Fruit fly (Drosophila melanogaster): Measurements from ENCODE around the gene CG16865.

The CG16865 gene

dm6 chr2L:13811323-13811722 lies at the start of gene CG16865, which contains the start of gene Adat1:
TSS of gene CG16865 (plus strand) at chr2L:13811522.
TSS of gene Adat1 (minus strand) at chr2L:13811474.
- TF ChIP-seq pad (GFP tag; optimal IDR thresholded peaks at IDR 0.05) (no peak), cic (GFP tag; optimal IDR thresholded peaks at IDR 0.05) (peak; percentile 22), Mnt (GFP tag; optimal IDR thresholded peaks at IDR 0.05) (peak; percentile 23), CG33017 (tag; optimal IDR thresholded peaks at IDR 0.05) (no peak), CG7101 (tag; optimal IDR thresholded peaks at IDR 0.05) (no peak), CG7045 (GFP tag; optimal IDR thresholded peaks at IDR 0.05) (no peak), CG1620 (GFP tag; optimal IDR thresholded peaks at IDR 0.05) (no peak), Clk (GFP tag; optimal IDR thresholded peaks at IDR 0.05) (no peak), bab1 (GFP tag; optimal IDR thresholded peaks at IDR 0.05) (peak; percentile 13), tj (GFP tag; optimal IDR thresholded peaks at IDR 0.05) (no peak), CG5204 (GFP tag; optimal IDR thresholded peaks at IDR 0.05) (no peak), CG11617 (GFP tag; optimal IDR thresholded peaks at IDR 0.05) (no peak), toe (GFP tag; optimal IDR thresholded peaks at IDR 0.05) (no peak)

- TF ChIP-seq pad (GFP tag; optimal IDR thresholded peaks at IDR 0.05): no peak
- TF ChIP-seq ovo (GFP tag; optimal IDR thresholded peaks at IDR 0.05): no peak
- no peak for TF ChIP-seq Mnt (GFP tag; optimal IDR thresholded peaks at IDR 0.05)
- no peak for TF ChIP-seq Crg-1 (GFP tag; optimal IDR thresholded peaks at IDR 0.05)
- no peak for TF ChIP-seq CG33017 (tag; optimal IDR thresholded peaks at IDR 0.05)
- no peak for TF ChIP-seq tj (GFP tag; optimal IDR thresholded peaks at IDR 0.05)
- no peak for TF ChIP-seq Hr96 (GFP tag; optimal IDR thresholded peaks at IDR 0.05)
- no peak for TF ChIP-seq cnc (optimal IDR thresholded peaks at IDR 0.05)
- TF ChIP-seq cic (GFP tag; optimal IDR thresholded peaks at IDR 0.05): no peak
- no peak for TF ChIP-seq CG11617 (GFP tag; optimal IDR thresholded peaks at IDR 0.05)
- no peak for TF ChIP-seq CG7045 (GFP tag; optimal IDR thresholded peaks at IDR 0.05)
- no peak for TF ChIP-seq CG1620 (GFP tag; optimal IDR thresholded peaks at IDR 0.05)
- no peak for TF ChIP-seq CG7101 (tag; optimal IDR thresholded peaks at IDR 0.05)
- no peak for TF ChIP-seq CG14711 (tag; optimal IDR thresholded peaks at IDR 0.05)
- no peak for TF ChIP-seq CG12768 (GFP tag; optimal IDR thresholded peaks at IDR 0.05)
- TF ChIP-seq CG5204 (GFP tag; optimal IDR thresholded peaks at IDR 0.05): no peak
- TF ChIP-seq Clk (GFP tag; optimal IDR thresholded peaks at IDR 0.05): no peak
These were observed 48.2 kb upstream of the CG16865 start for dm6 chr2L:13763144-13763543.

dm6 chr2L:13770884-13771283 lies 40.4 kb upstream of the CG16865 start:
- TF ChIP-seq CG7101 (tag; optimal IDR thresholded peaks at IDR 0.05) (no peak), bab1 (GFP tag; optimal IDR thresholded peaks at IDR 0.05) (peak; percentile 59)

- no peak for TF ChIP-seq bab1 (GFP tag; optimal IDR thresholded peaks at IDR 0.05)
- TF ChIP-seq Crg-1 (GFP tag; optimal IDR thresholded peaks at IDR 0.05): no peak
- TF ChIP-seq CG1620 (GFP tag; optimal IDR thresholded peaks at IDR 0.05): no peak
- TF ChIP-seq CG5204 (GFP tag; optimal IDR thresholded peaks at IDR 0.05): no peak
- no peak for TF ChIP-seq Hr96 (GFP tag; optimal IDR thresholded peaks at IDR 0.05)
- TF ChIP-seq Clk (GFP tag; optimal IDR thresholded peaks at IDR 0.05): no peak
- TF ChIP-seq CG11617 (GFP tag; optimal IDR thresholded peaks at IDR 0.05): no peak
- TF ChIP-seq cnc (optimal IDR thresholded peaks at IDR 0.05): no peak
- no peak for TF ChIP-seq Mnt (GFP tag; optimal IDR thresholded peaks at IDR 0.05)
- TF ChIP-seq cic (GFP tag; optimal IDR thresholded peaks at IDR 0.05): no peak
- no peak for TF ChIP-seq kay (GFP tag; ENCODE audit: borderline replicate concordance)
- no peak for TF ChIP-seq CG7101 (tag; optimal IDR thresholded peaks at IDR 0.05)
These were observed 37.6 kb upstream of the CG16865 start, which contains the start of gene CG43376 for dm6 chr2L:13773697-13774096. TSS of gene CG43376 (plus strand) at chr2L:13773997.

- TF ChIP-seq Mnt (GFP tag; optimal IDR thresholded peaks at IDR 0.05) (no peak), pad (GFP tag; optimal IDR thresholded peaks at IDR 0.05) (no peak), kay (GFP tag; ENCODE audit: borderline replicate concordance) (no peak), ovo (GFP tag; optimal IDR thresholded peaks at IDR 0.05) (no peak), CG5204 (GFP tag; optimal IDR thresholded peaks at IDR 0.05) (no peak), cic (GFP tag; optimal IDR thresholded peaks at IDR 0.05) (no peak), Clk (GFP tag; optimal IDR thresholded peaks at IDR 0.05) (no peak), CG33017 (tag; optimal IDR thresholded peaks at IDR 0.05) (no peak), CG11617 (GFP tag; optimal IDR thresholded peaks at IDR 0.05) (no peak), Crg-1 (GFP tag; optimal IDR thresholded peaks at IDR 0.05) (no peak)
These were observed 34.2 kb upstream of the CG16865 start for dm6 chr2L:13776928-13777686.

- TF ChIP-seq CG14711 (tag; optimal IDR thresholded peaks at IDR 0.05): peak; percentile 1
- peak; percentile 75 for TF ChIP-seq CG7045 (GFP tag; optimal IDR thresholded peaks at IDR 0.05)
- TF ChIP-seq cic (GFP tag; optimal IDR thresholded peaks at IDR 0.05): no peak
- TF ChIP-seq CG12768 (GFP tag; optimal IDR thresholded peaks at IDR 0.05): no peak
- TF ChIP-seq toe (GFP tag; optimal IDR thresholded peaks at IDR 0.05): peak; percentile 23
- no peak for TF ChIP-seq Clk (GFP tag; optimal IDR thresholded peaks at IDR 0.05)
- TF ChIP-seq Mnt (GFP tag; optimal IDR thresholded peaks at IDR 0.05): no peak
- TF ChIP-seq CG5204 (GFP tag; optimal IDR thresholded peaks at IDR 0.05): peak; percentile 60
- TF ChIP-seq cnc (optimal IDR thresholded peaks at IDR 0.05): no peak
- peak; percentile 10 for TF ChIP-seq tj (GFP tag; optimal IDR thresholded peaks at IDR 0.05)
- TF ChIP-seq CG7101 (tag; optimal IDR thresholded peaks at IDR 0.05): peak; percentile 53
- TF ChIP-seq pad (GFP tag; optimal IDR thresholded peaks at IDR 0.05): no peak
- no peak for TF ChIP-seq Crg-1 (GFP tag; optimal IDR thresholded peaks at IDR 0.05)
- peak; percentile 17 for TF ChIP-seq Hr96 (GFP tag; optimal IDR thresholded peaks at IDR 0.05)
- peak; percentile 52 for TF ChIP-seq CG33017 (tag; optimal IDR thresholded peaks at IDR 0.05)
- peak; percentile 15 for TF ChIP-seq bab1 (GFP tag; optimal IDR thresholded peaks at IDR 0.05)
- no peak for TF ChIP-seq ovo (GFP tag; optimal IDR thresholded peaks at IDR 0.05)
- no peak for TF ChIP-seq kay (GFP tag; ENCODE audit: borderline replicate concordance)
- peak; percentile 22 for TF ChIP-seq CG11617 (GFP tag; optimal IDR thresholded peaks at IDR 0.05)
- TF ChIP-seq CG1620 (GFP tag; optimal IDR thresholded peaks at IDR 0.05): no peak
These were observed 32.7 kb upstream of the CG16865 start for dm6 chr2L:13778648-13779047.
